Fruit fly (Drosophila melanogaster) whole organism, pupa: Measurements from ENCODE around the gene Arpc1.

Source experiments
- CG10348 ChIP-seq: fragments of 200-800 bp; sonication (Bioruptor generic); IDR thresholded peaks from 2 replicates; pipeline ENCODE4 v1.3.6; 2022; ENCODE audit warnings: missing biosample characterization, missing genetic modification characterization
- CG17806 ChIP-seq: fragments of 200-800 bp; sonication (Bioruptor generic); optimal IDR thresholded peaks from 2 replicates; lab custom pipeline; 2018; ENCODE audit warnings: missing biosample characterization, mild to moderate bottlenecking, missing genetic modification characterization, moderate library complexity
- CG4496 ChIP-seq: fragments of 200-800 bp; sonication (Bioruptor generic); IDR thresholded peaks from 3 replicates; pipeline ENCODE4 v1.3.6; 2022; ENCODE audit warnings: missing biosample characterization, missing genetic modification characterization
- CG8159 ChIP-seq: fragments of 200-800 bp; sonication (Bioruptor generic); optimal IDR thresholded peaks from 3 replicates; lab custom pipeline; 2018; ENCODE audit warnings: missing biosample characterization, mild to moderate bottlenecking, missing genetic modification characterization, moderate library complexity
- EcR ChIP-seq: fragments of 200-800 bp; sonication (Bioruptor generic); optimal IDR thresholded peaks from 3 replicates; lab custom pipeline; 2019; ENCODE audit warnings: missing biosample characterization, missing genetic modification characterization, mild to moderate bottlenecking, moderate library complexity, missing genetic modification reagents
- Pif1A ChIP-seq: fragments of 200-800 bp; sonication (Bioruptor generic); optimal IDR thresholded peaks from 3 replicates; lab custom pipeline; 2016; ENCODE audit warnings: missing biosample characterization, missing genetic modification characterization
- Pif1B ChIP-seq: fragments of 200-800 bp; sonication (Bioruptor generic); optimal IDR thresholded peaks from 3 replicates; lab custom pipeline; 2016; ENCODE audit warnings: missing biosample characterization, missing genetic modification characterization
- gl ChIP-seq: fragments of 200-800 bp; sonication (Bioruptor generic); optimal IDR thresholded peaks from 2 replicates; lab custom pipeline; 2018; ENCODE audit warnings: missing biosample characterization, mild to moderate bottlenecking, missing genetic modification characterization

DNA sequence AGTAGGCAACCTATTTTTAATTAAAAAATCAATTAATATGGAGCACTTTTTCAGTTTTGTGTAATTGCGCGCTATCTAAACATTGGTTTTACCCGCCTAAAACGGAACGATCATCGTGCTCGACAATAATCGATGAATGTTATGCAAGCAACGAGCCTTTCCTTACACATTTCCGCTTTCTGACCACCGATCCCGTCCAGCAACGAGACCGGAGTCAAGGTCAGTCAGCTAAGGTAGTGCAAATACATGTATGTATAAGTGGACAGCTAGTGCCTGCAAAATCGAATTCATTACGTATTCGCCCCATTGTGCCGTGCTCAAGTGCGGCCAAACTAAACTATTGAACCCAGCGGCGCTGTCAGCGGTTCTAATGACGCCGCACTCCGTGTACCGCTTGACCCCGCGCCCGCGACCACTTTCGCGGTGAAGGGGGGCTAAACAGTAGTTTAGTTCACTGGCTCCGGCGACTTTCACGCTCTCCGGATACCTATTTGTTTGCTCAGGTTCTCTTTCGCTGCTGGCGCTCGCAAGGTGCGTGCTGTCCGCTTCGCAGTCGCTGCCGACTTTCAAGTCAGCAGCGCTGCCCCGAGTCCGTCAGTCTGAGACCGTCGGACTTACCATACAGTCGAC is 26.4 kb downstream of the Arpc1 start, which contains the start of gene CAH1:
- TF ChIP-seq EcR (GFP tag; lab: Kevin White, UChicago) = no peak
- TF ChIP-seq CG8159 (tag; lab: Kevin White, UChicago) = no peak
- TF ChIP-seq CG17806 (tag; lab: Kevin White, UChicago) = no peak
- no peak for TF ChIP-seq Pif1A (GFP tag; lab: Kevin White, UChicago)
- TF ChIP-seq CG10348 = no peak
- TF ChIP-seq Pif1B = no peak
- no peak for TF ChIP-seq gl (tag; lab: Kevin White, UChicago)
- TF ChIP-seq CG4496 = no peak
